Fruit fly (Drosophila melanogaster): ENCODE measurements around the gene CG32236.
A peak's percentile ranks its signal among the peaks of the same experiment; 100 is the strongest.

CG32236 gene

dm6 chr3L:4624371-4625154 is 42.6 kb downstream of the CG32236 start:
- TF ChIP-seq CG11762 (GFP tag; optimal IDR thresholded peaks at IDR 0.05; ENCODE audit: insufficient read depth) (peak; percentile 85), CG31627 (GFP tag; optimal IDR thresholded peaks at IDR 0.05) (peak; percentile 79), ss (GFP tag; optimal IDR thresholded peaks at IDR 0.05) (peak; percentile 79 to 81), CG1621 (tag; optimal IDR thresholded peaks at IDR 0.05) (peak; percentile 68), Gug (GFP tag; IDR thresholded peaks at IDR 0.05) (peak; percentile 92), CG11294 (GFP tag; IDR thresholded peaks at IDR 0.05) (peak; percentile 92), Eip75B (GFP tag; optimal IDR thresholded peaks at IDR 0.05) (peak; percentile 78), svp (GFP tag) (peak; percentile 91), CG34406 (GFP tag; optimal IDR thresholded peaks at IDR 0.05) (peak; percentile 74), CG6792 (GFP tag; optimal IDR thresholded peaks at IDR 0.05) (peak; percentile 70), Hr4 (GFP tag; optimal IDR thresholded peaks at IDR 0.05) (peak; percentile 97), CG8319 (GFP tag; optimal IDR thresholded peaks at IDR 0.05) (peak; percentile 63), CG6163 (GFP tag; IDR thresholded peaks at IDR 0.05) (peak; percentile 84; the same call in 2 of the 3 replicates), Hr39 (GFP tag; optimal IDR thresholded peaks at IDR 0.05) (peak; percentile 78), spab (GFP tag; optimal IDR thresholded peaks at IDR 0.05) (peak; percentile 80), achi (GFP tag; optimal IDR thresholded peaks at IDR 0.05) (peak; percentile 90), Ets21C (GFP tag; optimal IDR thresholded peaks at IDR 0.05) (peak; percentile 58), CG3032 (tag; optimal IDR thresholded peaks at IDR 0.05) (peak; percentile 80), Ets96B (tag; optimal IDR thresholded peaks at IDR 0.05) (peak; percentile 71), fd59A (GFP tag; optimal IDR thresholded peaks at IDR 0.05) (peak; percentile 87), dac (GFP tag; optimal IDR thresholded peaks at IDR 0.05) (peak; percentile 84), esn (GFP tag; optimal IDR thresholded peaks at IDR 0.05) (peak; percentile 72), Met (GFP tag; optimal IDR thresholded peaks at IDR 0.05) (peak; percentile 75), Eip78C (GFP tag) (peak; percentile 97), salr (GFP tag; optimal IDR thresholded peaks at IDR 0.05) (peak; percentile 67 to 94), pdm3 (GFP tag; optimal IDR thresholded peaks at IDR 0.05) (peak; percentile 91), CG10669 (GFP tag; optimal IDR thresholded peaks at IDR 0.05) (peak; percentile 85), CG6854 (GFP tag; optimal IDR thresholded peaks at IDR 0.05) (no peak), cyc (GFP tag; optimal IDR thresholded peaks at IDR 0.05) (peak; percentile 71), CG15336 (GFP tag; IDR thresholded peaks at IDR 0.05) (peak; percentile 95), Eip93F (GFP tag; optimal IDR thresholded peaks at IDR 0.05) (no peak), CG6276 (GFP tag; optimal IDR thresholded peaks at IDR 0.05) (peak; percentile 93), Blimp-1 (GFP tag; optimal IDR thresholded peaks at IDR 0.05) (peak; percentile 21), dsx (GFP tag; optimal IDR thresholded peaks at IDR 0.05; ENCODE audit: poor library complexity, severe bottlenecking) (peak; percentile 44), eg (GFP tag; IDR thresholded peaks at IDR 0.05) (peak; percentile 93), Sox14 (GFP tag; optimal IDR thresholded peaks at IDR 0.05) (peak; percentile 93), lz (GFP tag; optimal IDR thresholded peaks at IDR 0.05) (peak; percentile 69), CG10631 (GFP tag; optimal IDR thresholded peaks at IDR 0.05) (peak; percentile 79), CG4318 (GFP tag; optimal IDR thresholded peaks at IDR 0.05) (peak; percentile 91), CG7368 (GFP tag; optimal IDR thresholded peaks at IDR 0.05) (peak; percentile 79), CG11902 (GFP tag; optimal IDR thresholded peaks at IDR 0.05) (peak; percentile 61), CG9139 (GFP tag; optimal IDR thresholded peaks at IDR 0.05) (peak; percentile 37), CG16779 (tag; optimal IDR thresholded peaks at IDR 0.05) (peak; percentile 60), CG3919 (GFP tag; optimal IDR thresholded peaks at IDR 0.05) (peak; percentile 90), topi (GFP tag; optimal IDR thresholded peaks at IDR 0.05) (peak; percentile 82), fkh (GFP tag; optimal IDR thresholded peaks at IDR 0.05) (peak; percentile 81), acj6 (GFP tag; optimal IDR thresholded peaks at IDR 0.05) (peak; percentile 89), CG8632 (GFP tag; optimal IDR thresholded peaks at IDR 0.05) (peak; percentile 49), Sox15 (GFP tag; optimal IDR thresholded peaks at IDR 0.05) (peak; percentile 68), Lpt (GFP tag; optimal IDR thresholded peaks at IDR 0.05) (peak; percentile 90)
